Worm (Caenorhabditis elegans) whole organism, midembryonic: ENCODE results near the gene ZK6.6.

Source experiments
- T22C8.4 ChIP-seq: fragments of 200-800 bp; sonication (Bioruptor generic); IDR thresholded peaks from 2 replicates; pipeline ENCODE4 v1.3.6; 2022; ENCODE audit warnings: missing genetic modification characterization, missing compliant biosample characterization
- cog-1 ChIP-seq: sonication (generic microtip); optimal IDR thresholded peaks from 2 replicates; lab custom pipeline; 2016; ENCODE audit warnings: missing genetic modification characterization, missing compliant biosample characterization
- flt-1 ChIP-seq: fragments of 200-800 bp; sonication (Bioruptor generic); IDR thresholded peaks from 2 replicates; pipeline ENCODE4 v1.3.6; 2022; ENCODE audit warnings: missing genetic modification characterization, missing compliant biosample characterization
- klf-2 ChIP-seq: fragments of 200-800 bp; sonication (Bioruptor generic); conservative IDR thresholded peaks from 2 replicates; pipeline ENCODE4 v1.3.6; 2022; ENCODE audit warnings: missing genetic modification reagents, missing genetic modification characterization, missing compliant biosample characterization
- med-1 ChIP-seq: sonication (generic microtip); optimal IDR thresholded peaks from 2 replicates; lab custom pipeline; 2017; ENCODE audit warnings: missing genetic modification characterization, mild to moderate bottlenecking, missing compliant biosample characterization, antibody characterized with exemption, missing genetic modification reagents; ENCODE audit not compliant: insufficient read depth
- ref-1 ChIP-seq: fragments of 200-800 bp; sonication (Bioruptor generic); conservative IDR thresholded peaks from 2 replicates; pipeline ENCODE4 v1.3.6; 2022; ENCODE audit warnings: missing genetic modification reagents, missing genetic modification characterization, missing compliant biosample characterization
- tab-1 ChIP-seq: fragments of 200-800 bp; sonication (Bioruptor generic); IDR thresholded peaks from 2 replicates; pipeline ENCODE4 v1.3.6; 2022; ENCODE audit warnings: missing genetic modification characterization, missing compliant biosample characterization
- ztf-23 ChIP-seq: fragments of 200-800 bp; sonication (Bioruptor generic); IDR thresholded peaks from 2 replicates; pipeline ENCODE4 v1.3.6; 2022; ENCODE audit warnings: missing genetic modification reagents, missing genetic modification characterization, missing compliant biosample characterization
- ztf-29 ChIP-seq: fragments of 200-800 bp; sonication (Bioruptor generic); IDR thresholded peaks from 2 replicates; pipeline ENCODE4 v1.3.6; 2022; ENCODE audit warnings: missing genetic modification reagents, missing genetic modification characterization, missing compliant biosample characterization

Gene ZK6.6

DNA sequence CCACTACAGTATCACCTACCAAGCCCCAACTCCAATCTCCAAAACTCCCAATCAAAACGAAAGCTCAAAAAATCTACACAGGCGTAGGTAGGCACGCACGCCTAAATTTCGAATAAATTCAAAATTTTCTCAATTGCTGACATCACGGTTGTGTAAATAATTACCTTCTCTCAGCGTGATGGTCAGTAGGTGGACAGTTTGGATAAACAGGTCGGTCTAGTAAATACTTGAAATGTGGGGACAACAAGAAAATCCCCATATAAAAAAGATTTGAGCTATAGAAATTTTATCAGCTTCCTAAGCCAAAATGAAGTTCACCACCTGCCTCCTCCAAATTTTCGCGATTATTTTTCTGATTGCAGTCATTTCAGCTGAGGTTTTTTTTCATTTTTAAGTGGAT lies 49.6 kb downstream of the ZK6.6 start, which contains the start of gene B0554.1:
Gene B0554.1 (plus strand): TSS at position 301 of the 400 bp plus-strand sequence.
- TF ChIP-seq klf-2 (no peak), T22C8.4 (GFP tag; lab: Robert Waterston, UW) (no peak), flt-1 (no peak)

ce11 chrV:439183-439749 lies 50.8 kb downstream of the ZK6.6 start:
- no peak for TF ChIP-seq tab-1 (GFP tag; lab: Robert Waterston, UW)
- no peak for TF ChIP-seq flt-1
- TF ChIP-seq ref-1 (GFP tag; lab: Robert Waterston, UW): no peak
- no peak for TF ChIP-seq med-1 (GFP tag; lab: Kevin White, UChicago)
- TF ChIP-seq ztf-23 (GFP tag; lab: Robert Waterston, UW): no peak
- TF ChIP-seq klf-2: no peak
- TF ChIP-seq T22C8.4 (GFP tag; lab: Robert Waterston, UW): no peak
- TF ChIP-seq ztf-29: no peak
- TF ChIP-seq cog-1 (tag; lab: Kevin White, UChicago): no peak

DNA sequence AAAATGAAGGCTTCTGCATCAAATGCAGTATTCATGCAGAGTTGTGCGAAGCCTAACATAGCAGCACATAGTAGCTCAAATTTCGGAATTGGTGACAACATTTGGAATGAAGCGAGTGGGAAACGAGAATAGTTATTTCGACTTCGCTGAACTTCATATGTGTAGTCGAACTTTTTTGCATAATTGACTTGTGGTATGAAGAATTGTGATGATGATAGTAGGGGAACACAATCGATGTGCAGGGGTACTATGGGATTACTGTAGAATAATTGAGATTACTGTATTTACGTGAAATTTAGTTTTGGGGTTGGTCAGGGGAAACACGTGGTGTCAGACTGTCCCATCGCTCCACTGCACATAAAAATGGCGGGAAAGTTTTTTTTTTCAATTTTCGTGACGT lies 52.4 kb downstream of the ZK6.6 start, which contains the start of gene B0554.7:
Gene B0554.7 (minus strand): TSS at position 101 of the 400 bp plus-strand sequence.
- TF ChIP-seq klf-2: no peak
- TF ChIP-seq ztf-29: no peak
- TF ChIP-seq ztf-23 (GFP tag; lab: Robert Waterston, UW): no peak
- no peak for TF ChIP-seq T22C8.4 (GFP tag; lab: Robert Waterston, UW)
- no peak for TF ChIP-seq tab-1 (GFP tag; lab: Robert Waterston, UW)
- TF ChIP-seq cog-1 (tag; lab: Kevin White, UChicago): no peak
- TF ChIP-seq med-1 (GFP tag; lab: Kevin White, UChicago): no peak
- no peak for TF ChIP-seq flt-1
- TF ChIP-seq ref-1 (GFP tag; lab: Robert Waterston, UW): no peak
